Fruit fly (Drosophila melanogaster) whole organism, embryonic: ENCODE results near the gene CG33679.

Experiments used
- Adf1 ChIP-seq: fragments of 200-800 bp; sonication (Bioruptor generic); IDR thresholded peaks from 2 replicates; pipeline ENCODE4 v1.3.6; 2022; ENCODE audit warnings: missing biosample characterization, missing genetic modification characterization
- CG12155 ChIP-seq: fragments of 200-800 bp; sonication (Bioruptor generic); optimal IDR thresholded peaks from 3 replicates; lab custom pipeline; 2016; ENCODE audit warnings: missing biosample characterization, missing genetic modification characterization
- CG12659 ChIP-seq: fragments of 200-800 bp; sonication (Bioruptor generic); optimal IDR thresholded peaks from 3 replicates; lab custom pipeline; 2017; ENCODE audit warnings: mild to moderate bottlenecking, missing biosample characterization, missing genetic modification reagents, missing genetic modification characterization
- CG12769 ChIP-seq: fragments of 200-800 bp; sonication (Bioruptor generic); optimal IDR thresholded peaks from 2 replicates; lab custom pipeline; 2019; ENCODE audit warnings: missing biosample characterization, mild to moderate bottlenecking, missing genetic modification characterization, moderate library complexity
- CG13424 ChIP-seq: fragments of 200-800 bp; sonication (Bioruptor generic); optimal IDR thresholded peaks from 2 replicates; lab custom pipeline; 2019; ENCODE audit warnings: missing biosample characterization, mild to moderate bottlenecking, missing genetic modification characterization, moderate library complexity
- CG15514 ChIP-seq: fragments of 200-800 bp; sonication (Bioruptor generic); optimal IDR thresholded peaks from 3 replicates; lab custom pipeline; 2017; ENCODE audit warnings: missing biosample characterization, missing genetic modification characterization, mild to moderate bottlenecking, moderate library complexity, missing genetic modification reagents
- CG17361 ChIP-seq: fragments of 200-800 bp; sonication (Bioruptor generic); IDR thresholded peaks from 3 replicates; pipeline ENCODE4 v1.3.6; 2022; ENCODE audit warnings: missing biosample characterization, missing genetic modification characterization
- CG17385 ChIP-seq: fragments of 200-800 bp; sonication (Bioruptor generic); optimal IDR thresholded peaks from 3 replicates; lab custom pipeline; 2018; ENCODE audit warnings: missing biosample characterization, mild to moderate bottlenecking, missing genetic modification characterization
- CG17912 ChIP-seq: fragments of 200-800 bp; sonication (Bioruptor generic); optimal IDR thresholded peaks from 2 replicates; lab custom pipeline; 2018; ENCODE audit warnings: missing biosample characterization, mild to moderate bottlenecking, missing genetic modification characterization
- CG2120 ChIP-seq: fragments of 200-800 bp; sonication (Bioruptor generic); optimal IDR thresholded peaks from 3 replicates; lab custom pipeline; 2016; ENCODE audit warnings: missing biosample characterization, missing genetic modification characterization
- CG2199 ChIP-seq: fragments of 200-800 bp; sonication (Bioruptor generic); IDR thresholded peaks from 3 replicates; pipeline ENCODE4 v1.3.6; 2022; ENCODE audit warnings: missing biosample characterization, missing genetic modification characterization
- CG2678 ChIP-seq: fragments of 200-800 bp; sonication (Bioruptor generic); optimal IDR thresholded peaks from 3 replicates; lab custom pipeline; 2019; ENCODE audit warnings: missing biosample characterization, mild to moderate bottlenecking, missing genetic modification characterization, moderate library complexity
- CG2712 ChIP-seq: fragments of 200-800 bp; optimal IDR thresholded peaks from 3 replicates; lab custom pipeline; 2019; ENCODE audit warnings: missing biosample characterization, mild to moderate bottlenecking, missing genetic modification characterization, moderate library complexity
- CG30403 ChIP-seq: fragments of 200-800 bp; sonication (Bioruptor generic); optimal IDR thresholded peaks from 3 replicates; lab custom pipeline; 2016; ENCODE audit warnings: missing biosample characterization, missing genetic modification characterization
- CG3163 ChIP-seq: fragments of 200-800 bp; sonication (Bioruptor generic); optimal IDR thresholded peaks from 3 replicates; lab custom pipeline; 2016; ENCODE audit warnings: missing biosample characterization, missing genetic modification characterization
- CG3838 ChIP-seq: fragments of 200-800 bp; sonication (Bioruptor generic); optimal IDR thresholded peaks from 3 replicates; lab custom pipeline; 2016; ENCODE audit warnings: missing biosample characterization, missing genetic modification characterization
- CG7372 ChIP-seq: fragments of 200-800 bp; sonication (Bioruptor generic); IDR thresholded peaks from 2 replicates; pipeline ENCODE4 v1.3.6; 2022; ENCODE audit warnings: missing biosample characterization, missing genetic modification characterization
- CG7556 ChIP-seq: fragments of 200-800 bp; sonication (Bioruptor generic); optimal IDR thresholded peaks from 2 replicates; lab custom pipeline; 2017; ENCODE audit warnings: missing biosample characterization, mild to moderate bottlenecking, missing genetic modification characterization
- CG8290 ChIP-seq, 3 experiments: fragments of 200-800 bp; sonication (Bioruptor generic); optimal IDR thresholded peaks; 2 replicates each; lab custom pipeline; 2016 to 2019; ENCODE audit warnings: missing biosample characterization in 3 of 3, missing genetic modification characterization in 3 of 3, mild to moderate bottlenecking in 2 of 3, moderate library complexity in 1 of 3
- CG8924 ChIP-seq: fragments of 200-800 bp; optimal IDR thresholded peaks from 3 replicates; lab custom pipeline; 2019; ENCODE audit warnings: missing biosample characterization, mild to moderate bottlenecking, missing genetic modification characterization, moderate library complexity
- CG8944 ChIP-seq: fragments of 200-800 bp; sonication (Bioruptor generic); optimal IDR thresholded peaks from 3 replicates; lab custom pipeline; 2016; ENCODE audit warnings: missing biosample characterization, missing genetic modification characterization
- CG9932 ChIP-seq: fragments of 200-800 bp; sonication (Bioruptor generic); IDR thresholded peaks from 2 replicates; pipeline ENCODE4 v1.3.6; 2022; ENCODE audit warnings: missing biosample characterization, missing genetic modification characterization
- D19A ChIP-seq: fragments of 200-800 bp; optimal IDR thresholded peaks from 3 replicates; lab custom pipeline; 2019; ENCODE audit warnings: missing biosample characterization, mild to moderate bottlenecking, missing genetic modification characterization, moderate library complexity
- Doc3 ChIP-seq: fragments of 200-800 bp; sonication (Bioruptor generic); IDR thresholded peaks from 3 replicates; pipeline ENCODE4 v1.3.6; 2022; ENCODE audit warnings: missing biosample characterization, missing genetic modification characterization; ENCODE audit not compliant: partially characterized antibody
- GATAe ChIP-seq: fragments of 200-800 bp; sonication (Bioruptor generic); conservative IDR thresholded peaks from 2 replicates; pipeline ENCODE4 v1.3.6; 2022; ENCODE audit warnings: missing biosample characterization, missing genetic modification characterization
- HmgZ ChIP-seq: fragments of 200-800 bp; sonication (Bioruptor generic); optimal IDR thresholded peaks from 2 replicates; lab custom pipeline; 2018; ENCODE audit warnings: missing biosample characterization, mild to moderate bottlenecking, missing genetic modification characterization
- Hmr ChIP-seq: fragments of 200-800 bp; sonication (Bioruptor generic); optimal IDR thresholded peaks from 3 replicates; lab custom pipeline; 2017; ENCODE audit warnings: mild to moderate bottlenecking, missing biosample characterization, missing genetic modification reagents, missing genetic modification characterization
- Hr51 ChIP-seq, 2 experiments: fragments of 200-800 bp; sonication (Bioruptor generic); optimal IDR thresholded peaks; 2 replicates in 1 of 2; 3 replicates in 1 of 2; lab custom pipeline; 2016 to 2018; ENCODE audit warnings: missing biosample characterization in 2 of 2, missing genetic modification characterization in 2 of 2, mild to moderate bottlenecking in 1 of 2, moderate library complexity in 1 of 2
- Med ChIP-seq: fragments of 200-800 bp; sonication (Bioruptor generic); peaks from one replicate; lab custom pipeline; 2016; ENCODE audit warnings: missing biosample characterization, missing genetic modification characterization, mild to moderate bottlenecking, inconsistent platforms, moderate library complexity
- PHDP ChIP-seq: fragments of 200-800 bp; sonication (Bioruptor generic); optimal IDR thresholded peaks from 3 replicates; lab custom pipeline; 2018; ENCODE audit warnings: missing biosample characterization, mild to moderate bottlenecking, missing genetic modification characterization, moderate library complexity
- Pdp1 ChIP-seq, 2 experiments: fragments of 200-800 bp; sonication (Bioruptor generic); optimal IDR thresholded peaks; 3 replicates each; lab custom pipeline; 2016; ENCODE audit warnings: missing biosample characterization in 2 of 2, missing genetic modification characterization in 2 of 2, mild to moderate bottlenecking in 1 of 2, moderate library complexity in 1 of 2
- Sox100B ChIP-seq: fragments of 200-800 bp; sonication (Bioruptor generic); optimal IDR thresholded peaks from 3 replicates; lab custom pipeline; 2018; ENCODE audit warnings: missing biosample characterization, mild to moderate bottlenecking, missing genetic modification characterization
- Sox102F ChIP-seq: fragments of 200-800 bp; sonication (Bioruptor generic); optimal IDR thresholded peaks from 2 replicates; lab custom pipeline; 2018; ENCODE audit warnings: missing biosample characterization, mild to moderate bottlenecking, missing genetic modification characterization, moderate library complexity
- Xbp1 ChIP-seq: fragments of 200-800 bp; sonication (Bioruptor generic); optimal IDR thresholded peaks from 3 replicates; lab custom pipeline; 2016; ENCODE audit warnings: missing biosample characterization, mild to moderate bottlenecking, missing genetic modification characterization
- crol ChIP-seq: fragments of 200-800 bp; sonication (Bioruptor generic); IDR thresholded peaks from 2 replicates; pipeline ENCODE4 v1.3.6; 2022; ENCODE audit warnings: missing biosample characterization, missing genetic modification characterization
- cwo ChIP-seq: fragments of 200-800 bp; sonication (Bioruptor generic); optimal IDR thresholded peaks from 3 replicates; lab custom pipeline; 2017; ENCODE audit warnings: missing biosample characterization, missing genetic modification characterization, mild to moderate bottlenecking, moderate library complexity, missing genetic modification reagents
- eve ChIP-seq, 2 experiments: fragments of >200 bp; optimal IDR thresholded peaks; 2 replicates each; lab custom pipeline; 2017; ENCODE audit warnings: missing biosample characterization in 2 of 2, missing genetic modification characterization in 2 of 2
- ftz-f1 ChIP-seq: fragments of 200-800 bp; sonication (Bioruptor generic); optimal IDR thresholded peaks from 2 replicates; lab custom pipeline; 2016; ENCODE audit warnings: missing biosample characterization, missing genetic modification characterization
- grau ChIP-seq: fragments of 200-800 bp; optimal IDR thresholded peaks from 3 replicates; lab custom pipeline; 2019; ENCODE audit warnings: missing biosample characterization, mild to moderate bottlenecking, missing genetic modification characterization, moderate library complexity
- grn ChIP-seq: fragments of 200-800 bp; sonication (Bioruptor generic); optimal IDR thresholded peaks from 3 replicates; lab custom pipeline; 2017; ENCODE audit warnings: missing biosample characterization, missing genetic modification characterization
- lab ChIP-seq: fragments of 200-800 bp; sonication (Bioruptor generic); optimal IDR thresholded peaks from 3 replicates; lab custom pipeline; 2017; ENCODE audit warnings: missing biosample characterization, missing genetic modification characterization, mild to moderate bottlenecking, moderate library complexity, missing genetic modification reagents
- mirr ChIP-seq: fragments of 200-800 bp; sonication (Bioruptor generic); optimal IDR thresholded peaks from 3 replicates; lab custom pipeline; 2018; ENCODE audit warnings: missing biosample characterization, mild to moderate bottlenecking, missing genetic modification characterization
- peb ChIP-seq: fragments of 200-800 bp; sonication (Bioruptor generic); IDR thresholded peaks from 2 replicates; pipeline ENCODE4 v1.3.6; 2022; ENCODE audit warnings: missing biosample characterization, missing genetic modification characterization
- row ChIP-seq: fragments of 200-800 bp; sonication (Bioruptor generic); IDR thresholded peaks from 3 replicates; pipeline ENCODE4 v1.3.6; 2022; ENCODE audit warnings: missing biosample characterization, missing genetic modification characterization
- sd ChIP-seq: fragments of 200-800 bp; sonication (Bioruptor generic); optimal IDR thresholded peaks from 3 replicates; lab custom pipeline; 2018; ENCODE audit warnings: missing biosample characterization, mild to moderate bottlenecking, missing genetic modification characterization, moderate library complexity
- sens ChIP-seq: fragments of 200-800 bp; sonication (Bioruptor generic); peaks from one replicate; lab custom pipeline; 2016; ENCODE audit warnings: missing biosample characterization, missing genetic modification characterization
- sug ChIP-seq: fragments of 200-800 bp; optimal IDR thresholded peaks from 2 replicates; lab custom pipeline; 2019; ENCODE audit warnings: missing biosample characterization, mild to moderate bottlenecking, missing genetic modification characterization, moderate library complexity
- tna ChIP-seq: fragments of 200-800 bp; sonication (Bioruptor generic); IDR thresholded peaks from 2 replicates; pipeline ENCODE4 v1.3.6; 2022; ENCODE audit warnings: missing biosample characterization, missing genetic modification characterization; ENCODE audit not compliant: partially characterized antibody

Gene CG33679

DNA sequence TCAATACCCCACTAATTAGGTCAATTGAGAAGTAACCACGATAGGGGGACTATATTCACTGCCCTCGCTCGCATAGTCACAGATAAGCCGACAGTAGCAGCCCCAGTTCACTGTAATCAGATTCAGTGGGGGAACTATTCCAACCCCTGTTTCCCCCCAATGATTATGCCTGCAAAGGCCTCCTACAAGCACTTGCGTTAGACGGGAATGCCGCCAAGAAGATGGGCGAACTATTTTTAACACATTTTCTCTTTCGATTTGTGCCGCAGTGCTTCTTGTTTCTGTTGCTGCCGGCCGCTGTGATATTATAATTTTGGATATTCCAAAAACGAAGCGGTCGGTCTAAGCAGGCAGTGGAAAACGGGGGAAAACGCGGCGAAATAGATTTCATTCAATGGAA is 7.6 kb downstream of the CG33679 start (continued):
- TF ChIP-seq cwo (GFP tag; lab: Kevin White, UChicago) = peak; percentile 17
- TF ChIP-seq grn (GFP tag; lab: Kevin White, UChicago) = peak; percentile 83
- TF ChIP-seq tna (GFP tag; lab: Robert Waterston, UW) = no peak
- TF ChIP-seq crol = peak; percentile 95
- TF ChIP-seq CG12769 (tag; lab: Kevin White, UChicago) = peak; percentile 97
- TF ChIP-seq CG8944 (GFP tag; lab: Kevin White, UChicago) = no peak
- peak; percentile 22 for TF ChIP-seq ftz-f1 (GFP tag; lab: Kevin White, UChicago)
- 0 out of 3 replicates have a peak, but pooled peaks have one; percentile 33 for TF ChIP-seq Doc3 (GFP tag; lab: Robert Waterston, UW)
- TF ChIP-seq HmgZ (tag; lab: Kevin White, UChicago) = peak; percentile 56
- no peak for TF ChIP-seq CG3838 (GFP tag; lab: Kevin White, UChicago)
- TF ChIP-seq lab = peak; percentile 8
- TF ChIP-seq CG15514 (GFP tag; lab: Kevin White, UChicago) = peak; percentile 4
- TF ChIP-seq Adf1 (GFP tag; lab: Robert Waterston, UW) = peak; percentile 22; the same call in 1 of the 2 replicates
- peak; percentile 97 for TF ChIP-seq sug (tag; lab: Kevin White, UChicago)
- peak; percentile 74 for TF ChIP-seq Med (GFP tag; lab: Kevin White, UChicago)
- peak; percentile 85 for TF ChIP-seq mirr (GFP tag; lab: Kevin White, UChicago)
- no peak for TF ChIP-seq CG2712 (tag; lab: Kevin White, UChicago)
- peak; percentile 85 for TF ChIP-seq sd
- peak in 1 of 2 experiments; percentile 72 for TF ChIP-seq Pdp1 (GFP tag; optimal IDR thresholded peaks at IDR 0.05; lab: Kevin White, UChicago)
- TF ChIP-seq GATAe (GFP tag; lab: Robert Waterston, UW) = peak; percentile 88
- TF ChIP-seq CG8290 (GFP tag; optimal IDR thresholded peaks at IDR 0.05; lab: Kevin White, UChicago) = no peak
- TF ChIP-seq CG8290 (tag; optimal IDR thresholded peaks at IDR 0.05; lab: Kevin White, UChicago) = peak in 1 of 2 experiments; percentile 22
- TF ChIP-seq D19A (tag; lab: Kevin White, UChicago) = peak; percentile 12

DNA sequence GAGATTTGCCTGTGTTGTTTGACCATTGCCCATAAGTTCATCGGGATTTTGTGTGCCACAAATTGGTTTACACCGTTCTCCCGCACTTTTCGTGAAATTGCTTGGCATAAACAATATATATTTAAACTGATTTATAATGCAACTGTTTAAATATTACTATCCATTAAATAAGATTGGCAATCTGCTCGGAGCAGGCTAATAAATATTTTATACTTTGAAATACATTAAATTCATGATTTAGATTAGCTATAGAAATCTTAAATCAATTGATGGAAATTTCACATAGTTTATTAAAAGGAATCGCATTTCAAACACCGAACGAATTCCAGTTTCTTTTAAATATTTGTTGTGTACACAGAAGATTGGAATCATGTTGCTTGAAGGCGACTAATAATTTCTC is 8.0 kb downstream of the CG33679 start:
- peak; percentile 9 for TF ChIP-seq CG17385 (GFP tag; lab: Kevin White, UChicago)
- no peak for TF ChIP-seq CG3163 (GFP tag; lab: Kevin White, UChicago)
- peak; percentile 45 for TF ChIP-seq CG13424 (tag; lab: Kevin White, UChicago)
- TF ChIP-seq Sox100B (GFP tag; lab: Kevin White, UChicago) = peak; percentile 19
- TF ChIP-seq Xbp1 (GFP tag; lab: Kevin White, UChicago) = peak; percentile 2
- TF ChIP-seq peb = no peak
- peak; percentile 17 for TF ChIP-seq CG2120 (GFP tag; lab: Kevin White, UChicago)
- TF ChIP-seq CG12155 = peak; percentile 0
- TF ChIP-seq CG7372 = no peak
- peak; percentile 43 for TF ChIP-seq sens (GFP tag; lab: Kevin White, UChicago)
- TF ChIP-seq Sox102F (GFP tag; lab: Kevin White, UChicago) = peak; percentile 38
- peak; percentile 24 for TF ChIP-seq CG2678 (tag; lab: Kevin White, UChicago)
- peak in 1 of 2 experiments; percentile 50 for TF ChIP-seq Hr51 (GFP tag; optimal IDR thresholded peaks at IDR 0.05; lab: Kevin White, UChicago)
- 0 out of 3 replicates have a peak, but pooled peaks have one; percentile 16 for TF ChIP-seq CG17361 (GFP tag; lab: Robert Waterston, UW)
- peak; percentile 52 for TF ChIP-seq grau
- TF ChIP-seq CG2199 (GFP tag; lab: Robert Waterston, UW) = 0 out of 3 replicates have a peak, but pooled peaks have one; percentile 4
- TF ChIP-seq CG17912 = no peak
- peak; percentile 50 for TF ChIP-seq CG30403 (GFP tag; lab: Kevin White, UChicago)
- TF ChIP-seq CG9932 = peak; percentile 15; the same call in 1 of the 2 replicates
- no peak for TF ChIP-seq eve (GFP tag; optimal IDR thresholded peaks at IDR 0.05; lab: Kevin White, UChicago)
- peak; percentile 7 for TF ChIP-seq CG12659 (GFP tag; lab: Kevin White, UChicago)
- peak; percentile 24 for TF ChIP-seq CG7556
- peak; percentile 23; the same call in 1 of the 3 replicates for TF ChIP-seq row (GFP tag; lab: Robert Waterston, UW)
- TF ChIP-seq CG8924 (tag; lab: Kevin White, UChicago) = peak; percentile 1
- peak; percentile 24 for TF ChIP-seq PHDP (tag; lab: Kevin White, UChicago)
- peak; percentile 3 for TF ChIP-seq Hmr (GFP tag; lab: Kevin White, UChicago)
